Worm (Caenorhabditis elegans) whole organism, dauer: ENCODE results near the gene aip-1.
"Not testable (repeated sequence)": the region's sequence is repeated elsewhere in the genome, so short reads cannot be mapped to it uniquely, and the experiment has no call there.

Source experiments
- unc-62 ChIP-seq: sonication (generic microtip); optimal IDR thresholded peaks from 2 replicates; lab custom pipeline; 2017; ENCODE audit warnings: missing biosample characterization, missing genetic modification reagents, missing genetic modification characterization

Gene aip-1

DNA sequence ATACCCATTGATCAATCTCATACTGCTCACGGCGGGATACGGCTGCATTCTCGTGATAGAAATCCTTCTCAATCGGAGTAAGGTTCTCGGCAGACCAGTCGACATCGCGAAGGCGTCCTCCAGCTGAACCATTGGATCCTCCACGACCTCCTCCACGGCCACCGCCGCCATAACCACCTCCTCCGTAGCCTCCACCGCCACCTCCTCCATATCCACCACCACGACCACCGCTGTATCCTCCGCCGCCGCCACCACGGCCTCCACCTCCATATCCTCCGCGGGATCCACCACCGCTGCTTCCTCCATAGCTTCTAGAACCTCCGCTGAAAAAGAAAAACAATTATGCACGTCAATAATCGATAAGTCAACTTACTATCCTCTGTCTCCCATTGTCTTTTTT lies 706 bp upstream of the aip-1 start:
- no peak for TF ChIP-seq unc-62

DNA sequence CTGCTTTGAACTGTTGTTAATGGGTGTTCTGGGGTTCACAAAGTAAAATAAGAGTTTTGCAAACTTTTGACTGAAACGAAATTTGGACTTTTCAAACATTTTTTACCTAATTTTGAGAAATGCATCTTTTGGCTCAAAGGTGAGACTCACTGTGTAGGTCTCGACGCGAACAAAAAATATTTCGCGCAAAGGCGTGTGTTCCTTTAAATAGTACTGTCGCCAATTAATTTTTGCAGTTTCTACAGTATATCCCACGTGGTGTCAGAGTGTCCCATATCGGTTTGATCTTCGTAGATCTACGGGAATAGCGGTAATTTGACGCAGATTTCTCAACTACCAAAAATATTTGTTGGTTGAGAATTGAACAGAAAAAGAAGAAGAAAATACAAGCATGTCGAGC lies 1.5 kb downstream of the aip-1 start:
- TF ChIP-seq unc-62, result no peak

ce11 chrV:14014395-14014794 lies 2.3 kb downstream of the aip-1 start, which contains the start of gene end-3:
TSS of gene end-3 (plus strand) at chrV:14014695.
- no peak for TF ChIP-seq unc-62

DNA sequence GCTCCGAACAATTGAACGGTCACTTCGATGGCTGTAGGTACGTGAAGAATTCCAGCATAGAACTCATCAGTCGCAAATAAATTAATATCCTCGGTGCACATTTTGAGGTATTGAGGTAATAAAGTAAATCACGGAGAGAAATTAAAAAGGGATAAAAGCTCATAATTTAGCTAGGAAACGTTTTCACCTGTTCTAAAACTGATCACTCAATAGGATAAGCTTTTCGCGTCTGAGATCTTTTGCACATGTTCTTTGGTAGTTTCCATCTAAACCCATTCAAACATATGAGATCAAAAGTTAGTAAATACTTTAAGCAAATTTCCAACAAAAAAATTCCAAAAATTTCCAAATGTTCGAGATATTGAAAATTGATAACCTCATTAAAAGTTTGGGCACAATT lies 5.3 kb downstream of the aip-1 start, which contains the start of gene srh-308:
TSS of gene srh-308 (minus strand) at position 101 of the 400 bp plus-strand sequence.
- no peak for TF ChIP-seq unc-62

DNA sequence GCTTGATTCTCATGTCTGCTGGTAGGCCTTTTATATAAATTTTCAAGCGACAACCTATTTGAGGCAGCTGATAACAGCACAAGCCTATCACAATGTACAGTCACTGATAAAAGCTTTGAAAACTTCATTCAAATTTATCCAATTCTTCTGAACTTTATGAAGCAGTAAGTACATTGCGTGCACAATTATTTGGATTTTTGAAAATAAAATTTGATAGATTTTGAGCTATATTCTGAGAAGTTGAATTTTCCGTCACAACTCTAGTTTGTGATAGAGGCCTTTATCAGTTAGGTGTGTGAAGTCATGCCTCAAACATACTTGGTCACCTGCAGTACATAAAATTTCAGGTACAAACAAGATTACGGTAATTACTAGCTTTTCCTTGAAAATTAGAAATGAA lies 6.5 kb downstream of the aip-1 start, which contains the start of the genes mtl-2 and T08G5.1:
TSS of gene mtl-2 (minus strand) at position 34 of the 400 bp plus-strand sequence.
TSS of gene T08G5.1 (plus strand) at position 127 of the 400 bp plus-strand sequence.
- no peak for TF ChIP-seq unc-62

DNA sequence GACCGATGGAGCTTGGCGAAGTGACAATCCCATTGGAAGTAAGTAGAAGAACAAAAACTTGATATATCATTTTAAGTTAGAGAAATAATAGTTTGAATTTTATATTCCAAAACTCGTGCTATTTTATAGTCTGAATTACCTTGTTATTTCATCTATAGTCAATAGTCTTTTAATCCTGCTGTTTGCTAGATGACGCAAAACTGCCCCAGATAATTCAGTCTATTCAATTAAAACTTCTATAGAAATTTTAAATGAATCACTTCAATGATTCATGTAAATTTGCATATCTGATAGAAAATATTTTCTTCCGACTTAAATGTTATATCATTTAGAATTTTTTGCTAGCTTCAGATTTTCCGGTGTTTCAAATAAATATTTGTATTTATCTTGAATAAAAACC lies 10.9 kb downstream of the aip-1 start, which contains the start of gene T08G5.15:
TSS of gene T08G5.15 (minus strand) at position 101 of the 400 bp plus-strand sequence.
- TF ChIP-seq unc-62, result no peak

DNA sequence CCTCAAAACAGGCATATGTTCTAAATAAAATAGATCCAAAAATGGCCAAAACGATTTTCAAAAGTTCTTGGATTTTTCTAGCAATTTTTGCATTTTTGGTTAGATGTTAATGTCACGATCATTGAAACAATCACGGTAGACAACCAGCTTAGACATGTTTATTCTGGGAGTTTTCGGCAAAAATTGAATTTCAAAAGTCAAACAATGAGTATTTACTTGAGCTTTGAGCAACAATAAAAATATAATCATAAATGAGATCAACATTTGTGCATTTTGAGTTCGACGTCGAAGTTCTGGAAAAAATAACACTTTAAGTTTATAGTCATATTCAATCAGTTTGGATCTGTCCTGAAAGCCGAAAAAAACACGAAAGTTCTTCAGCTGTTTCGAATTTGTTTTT lies 14.1 kb downstream of the aip-1 start, which contains the start of gene T08G5.2:
TSS of gene T08G5.2 (minus strand) at position 101 of the 400 bp plus-strand sequence.
- TF ChIP-seq unc-62, result no peak

DNA sequence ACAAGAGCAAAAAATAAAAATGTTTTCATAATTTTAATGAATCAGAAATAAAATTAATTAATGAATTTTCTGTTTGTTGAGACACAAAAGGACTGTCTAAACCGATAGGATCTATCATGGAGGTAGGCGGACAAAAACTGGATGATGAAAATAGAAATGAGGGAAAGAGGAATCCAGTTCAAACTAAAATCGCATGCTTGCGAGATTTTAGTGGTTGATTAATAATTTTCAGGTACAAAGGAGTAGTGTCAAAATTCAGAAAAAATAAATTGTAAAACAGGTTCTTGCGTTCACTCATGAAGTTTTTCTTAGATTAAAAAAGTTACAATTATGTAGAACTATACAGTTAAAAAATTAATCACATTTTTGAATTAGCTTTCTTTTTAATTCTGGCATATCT lies 15.3 kb downstream of the aip-1 start, which contains the start of gene T08G5.3:
TSS of gene T08G5.3 (minus strand) at position 101 of the 400 bp plus-strand sequence.
- TF ChIP-seq unc-62, result no peak

ce11 chrV:14028256-14028743 lies 16.2 kb downstream of the aip-1 start:
- no peak for TF ChIP-seq unc-62

- no peak for TF ChIP-seq unc-62
Observed at ce11 chrV:14033649-14034048, 21.5 kb downstream of the aip-1 start, which contains the start of gene ins-10. TSS of gene ins-10 (plus strand) at chrV:14033949.

DNA sequence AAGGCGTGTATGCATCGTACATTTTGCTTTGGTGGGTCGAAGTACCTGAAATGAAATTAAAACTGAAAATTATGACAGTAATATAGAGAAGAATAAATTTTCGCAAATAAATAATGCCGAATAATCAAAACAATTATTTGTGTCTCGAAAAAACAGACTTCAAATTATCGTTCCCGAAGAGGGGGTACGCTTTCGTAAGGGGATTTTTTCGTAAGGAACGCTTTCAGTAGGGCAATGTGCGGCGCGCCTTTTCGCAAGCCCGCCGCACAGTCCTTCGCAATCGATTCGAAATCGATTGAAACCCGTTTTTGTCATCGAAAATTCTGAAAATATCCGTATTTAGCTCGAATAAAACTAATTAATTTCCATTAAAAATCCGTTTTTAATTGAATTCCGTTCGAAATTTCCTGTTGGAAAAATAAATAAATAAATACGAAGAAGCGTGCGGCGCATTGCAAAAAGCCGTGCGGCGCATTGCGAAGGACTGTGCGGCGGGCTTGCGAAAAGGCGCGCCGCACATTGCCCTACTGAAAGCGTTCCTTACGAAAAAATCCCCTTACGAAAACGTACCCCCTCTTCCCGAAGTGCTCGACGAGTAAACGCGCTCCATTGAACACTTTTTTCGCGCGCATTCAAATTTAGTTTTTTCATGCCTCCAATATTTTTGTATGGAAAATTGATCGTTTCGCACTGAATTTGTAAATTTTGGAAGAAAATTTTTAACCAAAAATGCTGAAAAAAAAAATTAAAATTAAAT lies 26.4 kb downstream of the aip-1 start, which contains the start of gene vps-39:
TSS of gene vps-39 (minus strand) at position 51 of the 757 bp plus-strand sequence.
- TF ChIP-seq unc-62, result not testable (repeated sequence)

ce11 chrV:14049274-14049673 lies 37.1 kb downstream of the aip-1 start, which contains the start of gene F58D12.1:
TSS of gene F58D12.1 (plus strand) at chrV:14049574.
- TF ChIP-seq unc-62, result not testable (repeated sequence)

- TF ChIP-seq unc-62, result no peak
Observed at ce11 chrV:14057540-14057939, 45.4 kb downstream of the aip-1 start, which contains the start of gene F58D12.3. TSS of gene F58D12.3 (plus strand) at chrV:14057840.
